Worm (Caenorhabditis elegans): ENCODE data around the gene uda-1.

uda-1 gene

ce11 chrV:9986177-9986576 lies 18.4 kb upstream of the uda-1 start, which contains the start of gene rmd-2:
Gene rmd-2 (minus strand): TSS chrV:9986277.
- TF ChIP-seq attf-5 (GFP tag; optimal IDR thresholded peaks at IDR 0.05) (no peak), mel-28 (tag; optimal IDR thresholded peaks at IDR 0.05; ENCODE audit: borderline replicate concordance) (no peak), egl-44 (GFP tag; IDR thresholded peaks at IDR 0.05) (no peak), lin-54 (GFP tag; optimal IDR thresholded peaks at IDR 0.05) (no peak), pbrm-1 (GFP tag; IDR thresholded peaks at IDR 0.05) (no peak), F33H1.4 (GFP tag; IDR thresholded peaks at IDR 0.05) (no peak), C06A6.2 (GFP tag; conservative IDR thresholded peaks at IDR 0.05) (no peak), ccch-3 (GFP tag; optimal IDR thresholded peaks at IDR 0.05) (no peak), snpc-1.3 (tag; optimal IDR thresholded peaks at IDR 0.05; ENCODE audit: insufficient read depth) (no peak), somi-1 (GFP tag; optimal IDR thresholded peaks at IDR 0.05) (no peak), lin-40 (tag; optimal IDR thresholded peaks at IDR 0.05) (no peak), ztf-18 (tag; optimal IDR thresholded peaks at IDR 0.05) (no peak), K11D2.4 (GFP tag; IDR thresholded peaks at IDR 0.05) (no peak)

ce11 chrV:9987688-9988087 lies 16.9 kb upstream of the uda-1 start, which contains the start of gene C27H6.8:
Gene C27H6.8 (minus strand): TSS chrV:9987788.
- TF ChIP-seq egl-18 (GFP tag; IDR thresholded peaks at IDR 0.05) (no peak), bed-1 (GFP tag; IDR thresholded peaks at IDR 0.05) (no peak), sea-2 (GFP tag; IDR thresholded peaks at IDR 0.05) (no peak), ets-4 (GFP tag; optimal IDR thresholded peaks at IDR 0.05) (no peak), ama-1 (optimal IDR thresholded peaks at IDR 0.05) (no peak), ama-1 (GFP tag; optimal IDR thresholded peaks at IDR 0.05) (no peak), attf-3 (GFP tag; conservative IDR thresholded peaks at IDR 0.05) (no peak), sdz-38 (tag; optimal IDR thresholded peaks at IDR 0.05) (no peak), cebp-2 (GFP tag; IDR thresholded peaks at IDR 0.05) (no peak), ztf-3 (GFP tag; optimal IDR thresholded peaks at IDR 0.05) (no peak), ztf-22 (GFP tag; optimal IDR thresholded peaks at IDR 0.05) (no peak), fkh-3 (tag; optimal IDR thresholded peaks at IDR 0.05) (no peak), hmg-20 (GFP tag; IDR thresholded peaks at IDR 0.05) (no peak), chd-7 (tag; optimal IDR thresholded peaks at IDR 0.05) (no peak), ceh-27 (GFP tag; optimal IDR thresholded peaks at IDR 0.05) (no peak)

- no peak for TF ChIP-seq dox-1 (GFP tag; IDR thresholded peaks at IDR 0.05)
- no peak for TF ChIP-seq T07F8.4 (tag; optimal IDR thresholded peaks at IDR 0.05)
- no peak for TF ChIP-seq repo-1 (tag; optimal IDR thresholded peaks at IDR 0.05)
- TF ChIP-seq efl-1 (GFP tag; optimal IDR thresholded peaks at IDR 0.05), result no peak
- TF ChIP-seq snpc-1.3 (tag; optimal IDR thresholded peaks at IDR 0.05; ENCODE audit: insufficient read depth), result no peak
- no peak for TF ChIP-seq hlh-12 (tag; optimal IDR thresholded peaks at IDR 0.05)
- no peak for TF ChIP-seq attf-5 (GFP tag; optimal IDR thresholded peaks at IDR 0.05)
- no peak for TF ChIP-seq F39B2.1 (GFP tag; IDR thresholded peaks at IDR 0.05)
- TF ChIP-seq fkh-3 (tag; optimal IDR thresholded peaks at IDR 0.05), result no peak
- TF ChIP-seq ceh-27 (GFP tag; optimal IDR thresholded peaks at IDR 0.05), result no peak
Measured at ce11 chrV:9991610-9992009, 12.9 kb upstream of the uda-1 start, which contains the start of the genes rde-1 and trpp-6. Gene rde-1 (minus strand): TSS chrV:9991642. Gene trpp-6 (plus strand): TSS chrV:9991895.

- TF ChIP-seq unc-130 (GFP tag; optimal IDR thresholded peaks at IDR 0.05) (no peak), aptf-2 (GFP tag; conservative IDR thresholded peaks at IDR 0.05) (no peak), nfyb-1 (GFP tag; IDR thresholded peaks at IDR 0.05) (no peak), pbrm-1 (GFP tag; IDR thresholded peaks at IDR 0.05) (no peak)
Measured at ce11 chrV:9995791-9996190, 8.8 kb upstream of the uda-1 start, which contains the start of gene K08H10.6. Gene K08H10.6 (minus strand): TSS chrV:9995891.
